Worm (Caenorhabditis elegans) whole organism, young adult: ENCODE measurements around the gene gcy-11.

Source experiments
- B0336.3 ChIP-seq: fragments of 200-800 bp; sonication (Bioruptor generic); IDR thresholded peaks from 2 replicates; pipeline ENCODE4 v1.3.6; 2022; ENCODE audit warnings: missing genetic modification characterization, missing compliant biosample characterization
- F33H1.4 ChIP-seq: fragments of 200-800 bp; sonication (Bioruptor generic); IDR thresholded peaks from 2 replicates; pipeline ENCODE4 v1.3.6; 2022; ENCODE audit warnings: missing genetic modification reagents, missing genetic modification characterization, missing compliant biosample characterization
- F39B2.1 ChIP-seq: fragments of 200-800 bp; sonication (Bioruptor generic); IDR thresholded peaks from 2 replicates; pipeline ENCODE4 v1.3.6; 2022; ENCODE audit warnings: missing genetic modification reagents, missing genetic modification characterization, missing compliant biosample characterization
- F52B5.7 ChIP-seq: sonication (generic microtip); optimal IDR thresholded peaks from 2 replicates; lab custom pipeline; 2016; ENCODE audit warnings: mild to moderate bottlenecking, missing genetic modification characterization, missing compliant biosample characterization
- F55B11.4 ChIP-seq: sonication (generic microtip); optimal IDR thresholded peaks from 2 replicates; lab custom pipeline; 2016; ENCODE audit warnings: missing compliant biosample characterization, missing genetic modification characterization, borderline replicate concordance; ENCODE audit not compliant: insufficient read depth
- T07F8.4 ChIP-seq: sonication (generic microtip); optimal IDR thresholded peaks from 2 replicates; lab custom pipeline; 2016; ENCODE audit warnings: mild to moderate bottlenecking, missing genetic modification characterization, moderate library complexity, missing compliant biosample characterization
- Y53F4B.3 ChIP-seq: fragments of 200-800 bp; sonication (Bioruptor generic); IDR thresholded peaks from 2 replicates; pipeline ENCODE4 v1.3.6; 2022; ENCODE audit warnings: missing genetic modification reagents, missing genetic modification characterization, missing compliant biosample characterization
- Y53G8AR.9 ChIP-seq: fragments of 200-800 bp; sonication (Bioruptor generic); conservative IDR thresholded peaks from 2 replicates; pipeline ENCODE4 v1.3.6; 2022; ENCODE audit warnings: missing genetic modification reagents, missing genetic modification characterization, missing compliant biosample characterization
- Y95B8A.8 ChIP-seq: fragments of 200-800 bp; sonication (Bioruptor generic); IDR thresholded peaks from 2 replicates; pipeline ENCODE4 v1.3.6; 2022; ENCODE audit warnings: missing genetic modification reagents, missing genetic modification characterization, missing compliant biosample characterization
- ZK185.1 ChIP-seq: sonication (generic microtip); optimal IDR thresholded peaks from 2 replicates; lab custom pipeline; 2016; ENCODE audit warnings: mild to moderate bottlenecking, missing genetic modification characterization, missing compliant biosample characterization; ENCODE audit not compliant: poor library complexity, severe bottlenecking
- akir-1 ChIP-seq: fragments of 200-800 bp; sonication (Bioruptor generic); optimal IDR thresholded peaks from 2 replicates; lab custom pipeline; 2018; ENCODE audit warnings: mild to moderate bottlenecking, missing genetic modification characterization, moderate library complexity, missing compliant biosample characterization
- atf-7 ChIP-seq: sonication (generic microtip); optimal IDR thresholded peaks from 2 replicates; lab custom pipeline; 2017; ENCODE audit warnings: mild to moderate bottlenecking, missing genetic modification characterization, missing compliant biosample characterization
- attf-6 ChIP-seq: fragments of 200-800 bp; sonication (Bioruptor generic); IDR thresholded peaks from 2 replicates; pipeline ENCODE4 v1.3.6; 2022; ENCODE audit warnings: missing genetic modification reagents, missing genetic modification characterization, missing compliant biosample characterization
- bed-2 ChIP-seq: fragments of 200-800 bp; sonication (Bioruptor generic); IDR thresholded peaks from 2 replicates; pipeline ENCODE4 v1.3.6; 2022; ENCODE audit warnings: missing genetic modification reagents, missing genetic modification characterization, missing compliant biosample characterization
- cebp-1 ChIP-seq, 2 experiments: fragments of 200-800 bp in 1 of 2; sonication (Bioruptor generic) in 1 of 2; sonication (generic microtip) in 1 of 2; IDR thresholded peaks in 1 of 2; optimal IDR thresholded peaks in 1 of 2; 2 replicates each; pipeline versions ENCODE4 v1.3.6 to Lab custom; 2017 to 2022; ENCODE audit warnings: missing compliant biosample characterization in 2 of 2, missing genetic modification characterization in 2 of 2, mild to moderate bottlenecking in 1 of 2, missing genetic modification reagents in 1 of 2, moderate library complexity in 1 of 2
- dox-1 ChIP-seq: fragments of 200-800 bp; sonication (Bioruptor generic); IDR thresholded peaks from 2 replicates; pipeline ENCODE4 v1.3.6; 2022; ENCODE audit warnings: missing genetic modification reagents, missing genetic modification characterization, missing compliant biosample characterization
- ekl-4 ChIP-seq: fragments of 200-800 bp; sonication (Bioruptor generic); IDR thresholded peaks from 2 replicates; pipeline ENCODE4 v1.3.6; 2022; ENCODE audit warnings: missing genetic modification reagents, missing genetic modification characterization, missing compliant biosample characterization
- ets-4 ChIP-seq: fragments of 200-800 bp; sonication (Bioruptor generic); optimal IDR thresholded peaks from 2 replicates; lab custom pipeline; 2018; ENCODE audit warnings: mild to moderate bottlenecking, missing genetic modification characterization, missing compliant biosample characterization
- hmg-1.2 ChIP-seq: fragments of 200-800 bp; sonication (Bioruptor generic); IDR thresholded peaks from 2 replicates; pipeline ENCODE4 v1.3.6; 2022; ENCODE audit warnings: missing genetic modification reagents, missing genetic modification characterization, missing compliant biosample characterization
- hsf-1 ChIP-seq: fragments of 200-800 bp; sonication (Bioruptor generic); IDR thresholded peaks from 2 replicates; pipeline ENCODE4 v1.3.6; 2022; ENCODE audit warnings: missing genetic modification reagents, missing genetic modification characterization, missing compliant biosample characterization
- lag-1 ChIP-seq: fragments of 200-800 bp; sonication (Bioruptor generic); IDR thresholded peaks from 2 replicates; pipeline ENCODE4 v1.3.6; 2022; ENCODE audit warnings: missing genetic modification reagents, missing genetic modification characterization, missing compliant biosample characterization
- lin-54 ChIP-seq: fragments of 200-800 bp; sonication (Bioruptor generic); optimal IDR thresholded peaks from 2 replicates; lab custom pipeline; 2018; ENCODE audit warnings: mild to moderate bottlenecking, missing genetic modification characterization, missing compliant biosample characterization
- madf-3 ChIP-seq: fragments of 200-800 bp; sonication (Bioruptor generic); IDR thresholded peaks from 2 replicates; pipeline ENCODE4 v1.3.6; 2022; ENCODE audit warnings: missing genetic modification reagents, missing genetic modification characterization, missing compliant biosample characterization
- madf-8 ChIP-seq: fragments of 200-800 bp; sonication (Bioruptor generic); conservative IDR thresholded peaks from 2 replicates; pipeline ENCODE4 v1.3.6; 2022; ENCODE audit warnings: missing genetic modification reagents, missing genetic modification characterization, missing compliant biosample characterization
- nfyb-1 ChIP-seq: fragments of 200-800 bp; sonication (Bioruptor generic); IDR thresholded peaks from 2 replicates; pipeline ENCODE4 v1.3.6; 2022; ENCODE audit warnings: missing genetic modification reagents, missing genetic modification characterization, missing compliant biosample characterization
- nhr-27 ChIP-seq: fragments of 200-800 bp; sonication (Bioruptor generic); optimal IDR thresholded peaks from 2 replicates; lab custom pipeline; 2018; ENCODE audit warnings: mild to moderate bottlenecking, missing genetic modification characterization, moderate library complexity, missing compliant biosample characterization
- nhr-80 ChIP-seq: sonication (generic microtip); optimal IDR thresholded peaks from 2 replicates; lab custom pipeline; 2016; ENCODE audit warnings: missing genetic modification characterization, missing compliant biosample characterization
- nhr-90 ChIP-seq: sonication (generic microtip); optimal IDR thresholded peaks from 2 replicates; lab custom pipeline; 2016; ENCODE audit warnings: missing genotype, mild to moderate bottlenecking, missing genetic modification characterization, missing compliant biosample characterization
- snpc-1.1 ChIP-seq: sonication (generic microtip); optimal IDR thresholded peaks from 2 replicates; lab custom pipeline; 2017; ENCODE audit warnings: missing genetic modification characterization, mild to moderate bottlenecking, missing compliant biosample characterization, antibody characterized with exemption, moderate library complexity, missing genotype, missing genetic modification reagents; ENCODE audit not compliant: insufficient read depth
- snpc-4 ChIP-seq, 5 experiments: fragments of 150-350 bp in 1 of 5; sonication (generic microtip) in 4 of 5; optimal IDR thresholded peaks; 2 replicates each; lab custom pipeline; 2014 to 2018; ENCODE audit warnings: missing genetic modification characterization in 5 of 5, missing biosample characterization in 3 of 5, antibody characterized with exemption in 2 of 5, mild to moderate bottlenecking in 2 of 5, missing compliant biosample characterization in 2 of 5, missing genotype in 2 of 5, moderate library complexity in 2 of 5, missing genetic modification reagents in 1 of 5
- somi-1 ChIP-seq: fragments of 200-800 bp; sonication (Bioruptor generic); optimal IDR thresholded peaks from 2 replicates; lab custom pipeline; 2018; ENCODE audit warnings: mild to moderate bottlenecking, missing genetic modification characterization, missing compliant biosample characterization
- tbp1 ChIP-seq: fragments of 200-800 bp; sonication (Bioruptor generic); optimal IDR thresholded peaks from 2 replicates; lab custom pipeline; 2018; ENCODE audit warnings: mild to moderate bottlenecking, missing genetic modification characterization, missing compliant biosample characterization
- xnd-1 ChIP-seq: sonication (generic microtip); optimal IDR thresholded peaks from 2 replicates; lab custom pipeline; 2016; ENCODE audit warnings: missing genotype, missing genetic modification reagents, missing genetic modification characterization, missing compliant biosample characterization

The gcy-11 gene

ce11 chrX:17093199-17093598 lies 37.8 kb upstream of the gcy-11 start, which contains the start of gene C08A9.3 (continued):
- TF ChIP-seq F52B5.7 (tag; lab: Kevin White, UChicago): no peak
- TF ChIP-seq hsf-1 (GFP tag; lab: Robert Waterston, UW): no peak
- TF ChIP-seq, all 124 proteins: peak for 0

- TF ChIP-seq snpc-4 (GFP tag; optimal IDR thresholded peaks at IDR 0.05; lab: Kevin White, UChicago) (no peak), snpc-4 (tag; optimal IDR thresholded peaks at IDR 0.05; lab: Kevin White, UChicago) (no peak), ets-4 (GFP tag; lab: Kevin White, UChicago) (no peak), somi-1 (GFP tag; lab: Kevin White, UChicago) (no peak), snpc-1.1 (no peak), hmg-1.2 (GFP tag; lab: Robert Waterston, UW) (no peak), madf-8 (GFP tag; lab: Robert Waterston, UW) (no peak), Y95B8A.8 (GFP tag; lab: Robert Waterston, UW) (no peak), lin-54 (no peak), F33H1.4 (GFP tag; lab: Robert Waterston, UW) (no peak)
These were observed 37.0 kb upstream of the gcy-11 start, which contains the start of gene sod-3 for ce11 chrX:17092416-17092815. Gene sod-3, plus strand, starts transcription at chrX:17092753.

- TF ChIP-seq snpc-4 (GFP tag; optimal IDR thresholded peaks at IDR 0.05; lab: Kevin White, UChicago) (no peak), snpc-4 (tag; optimal IDR thresholded peaks at IDR 0.05; lab: Kevin White, UChicago) (no peak), B0336.3 (GFP tag; lab: Robert Waterston, UW) (no peak), nfyb-1 (GFP tag; lab: Robert Waterston, UW) (no peak), tbp1 (GFP tag; lab: Kevin White, UChicago) (no peak), Y53F4B.3 (GFP tag; lab: Robert Waterston, UW) (no peak), T07F8.4 (no peak), hmg-1.2 (GFP tag; lab: Robert Waterston, UW) (no peak), bed-2 (GFP tag; lab: Robert Waterston, UW) (no peak)
These were observed 25.4 kb upstream of the gcy-11 start, which contains the start of the genes irld-23 and C08A9.10 for ce11 chrX:17080635-17081376. Gene irld-23, minus strand, starts transcription at chrX:17080685. Gene C08A9.10, plus strand, starts transcription at chrX:17081179.

ce11 chrX:17072088-17072487 lies 16.7 kb upstream of the gcy-11 start, which contains the start of gene C30G4.4:
Gene C30G4.4, minus strand, starts transcription at chrX:17072188.
- no peak for TF ChIP-seq atf-7 (tag; lab: Kevin White, UChicago)
- no peak for TF ChIP-seq ZK185.1 (tag; lab: Kevin White, UChicago)
- TF ChIP-seq, all 124 proteins: peak for 0

ce11 chrX:17070495-17070894 lies 15.1 kb upstream of the gcy-11 start:
- no peak for TF ChIP-seq F55B11.4 (tag; lab: Kevin White, UChicago)
- no peak for TF ChIP-seq madf-3 (GFP tag; lab: Robert Waterston, UW)
- no peak for TF ChIP-seq Y53G8AR.9
- no peak for TF ChIP-seq nhr-27 (tag; lab: Kevin White, UChicago)
- no peak for TF ChIP-seq dox-1
- TF ChIP-seq F39B2.1: no peak
- TF ChIP-seq, all 124 proteins: peak for 0

ce11 chrX:17066937-17067336 lies 11.6 kb upstream of the gcy-11 start:
- TF ChIP-seq attf-6 (GFP tag; lab: Robert Waterston, UW) (no peak), lag-1 (GFP tag; lab: Robert Waterston, UW) (no peak), nhr-90 (tag; lab: Kevin White, UChicago) (no peak), atf-7 (tag; lab: Kevin White, UChicago) (no peak), nfyb-1 (GFP tag; lab: Robert Waterston, UW) (no peak), nhr-80 (tag; lab: Kevin White, UChicago) (peak; percentile 64), akir-1 (GFP tag; lab: Kevin White, UChicago) (no peak), F52B5.7 (tag; lab: Kevin White, UChicago) (no peak), xnd-1 (no peak), cebp-1 (GFP tag; IDR thresholded peaks at IDR 0.05; lab: Robert Waterston, UW) (no peak), cebp-1 (tag; optimal IDR thresholded peaks at IDR 0.05; lab: Kevin White, UChicago) (peak; percentile 43), ekl-4 (GFP tag; lab: Robert Waterston, UW) (no peak), dox-1 (0 out of 2 replicates have a peak, but pooled peaks have one; percentile 43)
